Fruit fly (Drosophila melanogaster): ENCODE results near the gene CG34454.

Gene CG34454

dm6 chr3L:199754-200596 is 32.2 kb downstream of the CG34454 start, which contains the start of the genes rno and mri:
Gene rno, minus strand, starts transcription at chr3L:199762.
Gene mri, plus strand, starts transcription at chr3L:200174.
- TF ChIP-seq CG8319 (GFP tag; optimal IDR thresholded peaks at IDR 0.05): no peak
- TF ChIP-seq Hr4 (GFP tag; optimal IDR thresholded peaks at IDR 0.05): no peak
- peak; percentile 39 for TF ChIP-seq CG6854 (GFP tag; optimal IDR thresholded peaks at IDR 0.05)
- TF ChIP-seq Sox15 (GFP tag; optimal IDR thresholded peaks at IDR 0.05): peak; percentile 56
- no peak for TF ChIP-seq dac (GFP tag; optimal IDR thresholded peaks at IDR 0.05)
- peak; percentile 53 for TF ChIP-seq acj6 (GFP tag; optimal IDR thresholded peaks at IDR 0.05)
- no peak for TF ChIP-seq CG6808 (GFP tag; optimal IDR thresholded peaks at IDR 0.05)
- TF ChIP-seq vri (GFP tag; optimal IDR thresholded peaks at IDR 0.05): no peak
- peak; percentile 31 for TF ChIP-seq CG6792 (GFP tag; optimal IDR thresholded peaks at IDR 0.05)
- TF ChIP-seq CG9139 (GFP tag; optimal IDR thresholded peaks at IDR 0.05): no peak
- no peak for TF ChIP-seq net (GFP tag; optimal IDR thresholded peaks at IDR 0.05)
- no peak for TF ChIP-seq Smox (GFP tag; optimal IDR thresholded peaks at IDR 0.05)
- peak; percentile 77 for TF ChIP-seq CG10631 (GFP tag; optimal IDR thresholded peaks at IDR 0.05)
- TF ChIP-seq fkh (GFP tag; optimal IDR thresholded peaks at IDR 0.05): peak; percentile 81
- TF ChIP-seq Blimp-1 (GFP tag; optimal IDR thresholded peaks at IDR 0.05): no peak
- TF ChIP-seq OdsH (GFP tag; optimal IDR thresholded peaks at IDR 0.05): peak; percentile 59
- no peak for TF ChIP-seq CG10669 (GFP tag; optimal IDR thresholded peaks at IDR 0.05)
- peak; percentile 57 for TF ChIP-seq achi (GFP tag; optimal IDR thresholded peaks at IDR 0.05)
- no peak for TF ChIP-seq Hr39 (GFP tag; optimal IDR thresholded peaks at IDR 0.05)
- TF ChIP-seq salr (GFP tag; optimal IDR thresholded peaks at IDR 0.05): no peak
- TF ChIP-seq spab (GFP tag; optimal IDR thresholded peaks at IDR 0.05): no peak
- peak; percentile 28 for TF ChIP-seq Sox102F (GFP tag; optimal IDR thresholded peaks at IDR 0.05)
- TF ChIP-seq CG8632 (GFP tag; optimal IDR thresholded peaks at IDR 0.05): peak; percentile 64
- TF ChIP-seq CG8119 (GFP tag; IDR thresholded peaks at IDR 0.05): peak; percentile 51; the same call in 1 of the 3 replicates
- TF ChIP-seq CG7368 (GFP tag; optimal IDR thresholded peaks at IDR 0.05): no peak
- no peak for TF ChIP-seq CG16779 (tag; optimal IDR thresholded peaks at IDR 0.05)
- TF ChIP-seq Met (GFP tag; optimal IDR thresholded peaks at IDR 0.05): no peak
- no peak for TF ChIP-seq pdm3 (GFP tag; optimal IDR thresholded peaks at IDR 0.05)
- peak; percentile 52 for TF ChIP-seq Eip93F (GFP tag; optimal IDR thresholded peaks at IDR 0.05)
- TF ChIP-seq CG1621 (tag; optimal IDR thresholded peaks at IDR 0.05): no peak
- peak; percentile 24 for TF ChIP-seq Sox14 (GFP tag; optimal IDR thresholded peaks at IDR 0.05)
- TF ChIP-seq CG11294 (GFP tag; IDR thresholded peaks at IDR 0.05): peak; percentile 11; the same call in 1 of the 2 replicates
- peak; percentile 59 for TF ChIP-seq Ets96B (tag; optimal IDR thresholded peaks at IDR 0.05)
- peak; percentile 72 for TF ChIP-seq CG3032 (tag; optimal IDR thresholded peaks at IDR 0.05)
- TF ChIP-seq svp (GFP tag): no peak
- peak; percentile 32 for TF ChIP-seq cyc (GFP tag; optimal IDR thresholded peaks at IDR 0.05)
- TF ChIP-seq fd85E (GFP tag; optimal IDR thresholded peaks at IDR 0.05): no peak
- TF ChIP-seq lz (GFP tag; optimal IDR thresholded peaks at IDR 0.05): peak; percentile 52
- no peak for TF ChIP-seq Eip75B (GFP tag; optimal IDR thresholded peaks at IDR 0.05)
- TF ChIP-seq esn (GFP tag; optimal IDR thresholded peaks at IDR 0.05): peak; percentile 58
- no peak for TF ChIP-seq CG4318 (GFP tag; optimal IDR thresholded peaks at IDR 0.05)
- no peak for TF ChIP-seq CG11902 (GFP tag; optimal IDR thresholded peaks at IDR 0.05)
- TF ChIP-seq Eip78C (GFP tag): peak; percentile 39
- peak; percentile 59 for TF ChIP-seq CG3919 (GFP tag; optimal IDR thresholded peaks at IDR 0.05)
- peak; percentile 82 for TF ChIP-seq eg (GFP tag; IDR thresholded peaks at IDR 0.05)
- TF ChIP-seq Lpt (GFP tag; optimal IDR thresholded peaks at IDR 0.05): no peak
- TF ChIP-seq CG32006 (GFP tag; optimal IDR thresholded peaks at IDR 0.05): peak; percentile 51
- TF ChIP-seq CG15336 (GFP tag; IDR thresholded peaks at IDR 0.05): peak; percentile 34; the same call in 1 of the 2 replicates
- no peak for TF ChIP-seq Hr38 (GFP tag; optimal IDR thresholded peaks at IDR 0.05)
- TF ChIP-seq dsx (GFP tag; optimal IDR thresholded peaks at IDR 0.05; ENCODE audit: poor library complexity, severe bottlenecking): no peak
- peak; percentile 40 for TF ChIP-seq CG31627 (GFP tag; optimal IDR thresholded peaks at IDR 0.05)

All from whole organism, prepupa.